Fruit fly (Drosophila melanogaster) S2 (cell line): ENCODE results near the gene Aldh.

Experiments
- CG8478 ChIP-seq: fragments of >200 bp; optimal IDR thresholded peaks from 2 replicates; lab custom pipeline; 2018
- CTCF ChIP-seq, 2 experiments: fragments of >200 bp; optimal IDR thresholded peaks; 2 replicates each; lab custom pipeline; 2018

DNA sequence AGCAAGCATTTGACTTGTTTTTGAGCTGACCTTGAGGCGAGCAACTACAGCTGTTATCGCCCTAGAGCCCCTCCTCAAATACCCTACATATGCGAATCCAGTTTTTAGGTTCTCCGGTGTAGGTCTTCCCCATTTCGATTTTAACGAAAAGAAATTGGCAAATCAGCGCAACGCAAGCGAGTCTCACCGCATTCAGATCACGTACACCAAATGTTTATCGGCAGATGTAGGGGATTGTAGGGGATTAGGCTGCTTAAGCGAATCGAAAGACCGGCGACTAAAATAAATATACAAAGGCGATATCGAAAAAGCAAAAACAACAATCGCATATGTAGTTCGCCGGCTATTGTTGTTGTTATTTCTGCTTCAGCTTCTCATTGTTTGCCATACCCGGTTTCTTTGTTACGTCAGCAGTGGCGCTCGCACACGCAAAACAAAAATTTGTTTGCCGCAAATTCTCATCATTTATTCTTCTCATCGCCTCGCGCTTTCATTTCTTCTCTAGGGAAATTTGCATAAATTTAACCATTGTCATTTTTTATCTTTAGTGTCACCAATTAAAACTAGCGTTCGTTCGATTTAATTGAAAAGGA is 920 bp downstream of the Aldh start:
- TF ChIP-seq CG8478 (lab: Kevin White, UChicago): no peak
- no peak for TF ChIP-seq CTCF (optimal IDR thresholded peaks at IDR 0.05; lab: Kevin White, UChicago)
